Fruit fly (Drosophila melanogaster) whole organism, prepupa: ENCODE data around the gene Polr2F.

ENCODE experiments used
- Blimp-1 ChIP-seq: fragments of 200-800 bp; sonication (Bioruptor generic); optimal IDR thresholded peaks from 3 replicates; lab custom pipeline; 2017; ENCODE audit warnings: missing biosample characterization, missing genetic modification characterization, mild to moderate bottlenecking, moderate library complexity, missing genetic modification reagents
- CG10631 ChIP-seq: fragments of 200-800 bp; sonication (Bioruptor generic); optimal IDR thresholded peaks from 2 replicates; lab custom pipeline; 2016; ENCODE audit warnings: missing biosample characterization, missing genetic modification characterization
- CG10669 ChIP-seq: fragments of 200-800 bp; sonication (Bioruptor generic); optimal IDR thresholded peaks from 3 replicates; lab custom pipeline; 2018; ENCODE audit warnings: missing biosample characterization, mild to moderate bottlenecking, missing genetic modification characterization, moderate library complexity
- CG11902 ChIP-seq: fragments of 200-800 bp; sonication (Bioruptor generic); optimal IDR thresholded peaks from 3 replicates; lab custom pipeline; 2016; ENCODE audit warnings: missing biosample characterization, missing genetic modification characterization
- CG15336 ChIP-seq: fragments of 200-800 bp; sonication (Bioruptor generic); IDR thresholded peaks from 2 replicates; pipeline ENCODE4 v1.3.6; 2022; ENCODE audit warnings: missing biosample characterization, missing genetic modification characterization
- CG1621 ChIP-seq: fragments of 200-800 bp; sonication (Bioruptor generic); optimal IDR thresholded peaks from 3 replicates; lab custom pipeline; 2018; ENCODE audit warnings: missing biosample characterization, mild to moderate bottlenecking, missing genetic modification characterization
- CG3032 ChIP-seq: fragments of 200-800 bp; optimal IDR thresholded peaks from 2 replicates; lab custom pipeline; 2019; ENCODE audit warnings: missing biosample characterization, mild to moderate bottlenecking, missing genetic modification characterization, moderate library complexity
- CG31627 ChIP-seq: fragments of 200-800 bp; sonication (Bioruptor generic); optimal IDR thresholded peaks from 3 replicates; lab custom pipeline; 2016; ENCODE audit warnings: missing biosample characterization, missing genetic modification characterization
- CG34406 ChIP-seq: fragments of 200-800 bp; sonication (Bioruptor generic); optimal IDR thresholded peaks from 3 replicates; lab custom pipeline; 2016; ENCODE audit warnings: missing biosample characterization, missing genetic modification characterization
- CG3919 ChIP-seq: fragments of 200-800 bp; sonication (Bioruptor generic); optimal IDR thresholded peaks from 3 replicates; lab custom pipeline; 2016; ENCODE audit warnings: missing biosample characterization, missing genetic modification characterization
- CG6792 ChIP-seq: fragments of 200-800 bp; sonication (Bioruptor generic); optimal IDR thresholded peaks from 3 replicates; lab custom pipeline; 2016; ENCODE audit warnings: missing biosample characterization, missing genetic modification characterization
- CG7368 ChIP-seq: fragments of 200-800 bp; sonication (Bioruptor generic); optimal IDR thresholded peaks from 3 replicates; lab custom pipeline; 2016; ENCODE audit warnings: missing biosample characterization, missing genetic modification characterization
- CG8119 ChIP-seq: fragments of 200-800 bp; sonication (Bioruptor generic); IDR thresholded peaks from 3 replicates; pipeline ENCODE4 v1.3.6; 2022; ENCODE audit warnings: missing biosample characterization, missing genetic modification characterization
- CG9139 ChIP-seq: fragments of 200-800 bp; sonication (Bioruptor generic); optimal IDR thresholded peaks from 3 replicates; lab custom pipeline; 2017; ENCODE audit warnings: missing biosample characterization, mild to moderate bottlenecking, missing genetic modification characterization
- Eip75B ChIP-seq: fragments of 200-800 bp; sonication (Bioruptor generic); optimal IDR thresholded peaks from 3 replicates; lab custom pipeline; 2016; ENCODE audit warnings: missing biosample characterization, missing genetic modification characterization
- Eip78C ChIP-seq: fragments of 200-800 bp; sonication (Bioruptor generic); peaks from one replicate; lab custom pipeline; 2016; ENCODE audit warnings: missing biosample characterization, missing genetic modification characterization
- Eip93F ChIP-seq: fragments of 200-800 bp; sonication (Bioruptor generic); optimal IDR thresholded peaks from 2 replicates; lab custom pipeline; 2016; ENCODE audit warnings: missing biosample characterization, mild to moderate bottlenecking, missing genetic modification characterization
- Ets21C ChIP-seq: fragments of 200-800 bp; sonication (Bioruptor generic); optimal IDR thresholded peaks from 3 replicates; lab custom pipeline; 2016; ENCODE audit warnings: missing biosample characterization, missing genetic modification characterization
- Hr38 ChIP-seq: sonication (Bioruptor generic); optimal IDR thresholded peaks from 2 replicates; lab custom pipeline; 2016; ENCODE audit warnings: missing biosample characterization, missing genetic modification characterization
- Hr39 ChIP-seq: fragments of 200-800 bp; sonication (Bioruptor generic); optimal IDR thresholded peaks from 2 replicates; lab custom pipeline; 2016; ENCODE audit warnings: missing biosample characterization, missing genetic modification characterization
- Hr4 ChIP-seq: fragments of 200-800 bp; sonication (Bioruptor generic); optimal IDR thresholded peaks from 3 replicates; lab custom pipeline; 2016; ENCODE audit warnings: missing biosample characterization, missing genetic modification characterization
- Met ChIP-seq: fragments of 200-800 bp; sonication (Bioruptor generic); optimal IDR thresholded peaks from 3 replicates; lab custom pipeline; 2016; ENCODE audit warnings: missing biosample characterization, missing genetic modification characterization
- OdsH ChIP-seq: fragments of 200-800 bp; sonication (Bioruptor generic); optimal IDR thresholded peaks from 3 replicates; lab custom pipeline; 2016; ENCODE audit warnings: missing biosample characterization, missing genetic modification characterization
- Sox102F ChIP-seq: fragments of 200-800 bp; sonication (Bioruptor generic); optimal IDR thresholded peaks from 2 replicates; lab custom pipeline; 2016; ENCODE audit warnings: missing biosample characterization, mild to moderate bottlenecking, missing genetic modification characterization
- Sox14 ChIP-seq: fragments of 200-800 bp; sonication (Bioruptor generic); optimal IDR thresholded peaks from 3 replicates; lab custom pipeline; 2016; ENCODE audit warnings: missing biosample characterization, missing genetic modification characterization
- Sox15 ChIP-seq: fragments of 200-800 bp; sonication (Bioruptor generic); optimal IDR thresholded peaks from 3 replicates; lab custom pipeline; 2016; ENCODE audit warnings: missing biosample characterization, missing genetic modification characterization
- achi ChIP-seq: fragments of 200-800 bp; sonication (Bioruptor generic); optimal IDR thresholded peaks from 3 replicates; lab custom pipeline; 2016; ENCODE audit warnings: missing biosample characterization, missing genetic modification characterization
- dsx ChIP-seq: fragments of 200-800 bp; optimal IDR thresholded peaks from 3 replicates; lab custom pipeline; 2019; ENCODE audit warnings: missing biosample characterization, mild to moderate bottlenecking, missing genetic modification characterization, moderate library complexity; ENCODE audit not compliant: poor library complexity, severe bottlenecking
- esn ChIP-seq: fragments of 200-800 bp; sonication (Bioruptor generic); optimal IDR thresholded peaks from 2 replicates; lab custom pipeline; 2016; ENCODE audit warnings: missing biosample characterization, mild to moderate bottlenecking, missing genetic modification characterization, moderate library complexity
- fd59A ChIP-seq: fragments of 200-800 bp; sonication (Bioruptor generic); optimal IDR thresholded peaks from 2 replicates; lab custom pipeline; 2017; ENCODE audit warnings: missing biosample characterization, mild to moderate bottlenecking, missing genetic modification characterization, missing genetic modification reagents
- fd85E ChIP-seq: fragments of 200-800 bp; sonication (Bioruptor generic); optimal IDR thresholded peaks from 3 replicates; lab custom pipeline; 2016; ENCODE audit warnings: missing biosample characterization, missing genetic modification characterization
- lz ChIP-seq: fragments of 200-800 bp; sonication (Bioruptor generic); optimal IDR thresholded peaks from 3 replicates; lab custom pipeline; 2016; ENCODE audit warnings: missing biosample characterization, missing genetic modification characterization
- net ChIP-seq: fragments of 200-800 bp; sonication (Bioruptor generic); optimal IDR thresholded peaks from 3 replicates; lab custom pipeline; 2016; ENCODE audit warnings: missing biosample characterization, missing genetic modification characterization
- pdm3 ChIP-seq: fragments of 200-800 bp; sonication (Bioruptor generic); optimal IDR thresholded peaks from 3 replicates; lab custom pipeline; 2016; ENCODE audit warnings: missing biosample characterization, missing genetic modification characterization
- ss ChIP-seq, 2 experiments: fragments of 200-800 bp; sonication (Bioruptor generic); optimal IDR thresholded peaks; 2 replicates in 1 of 2; 3 replicates in 1 of 2; lab custom pipeline; 2017 to 2018; ENCODE audit warnings: mild to moderate bottlenecking in 2 of 2, missing biosample characterization in 2 of 2, missing genetic modification characterization in 2 of 2, moderate library complexity in 1 of 2
- svp ChIP-seq: fragments of 200-800 bp; sonication (Bioruptor generic); peaks from one replicate; lab custom pipeline; 2016; ENCODE audit warnings: missing biosample characterization, missing genetic modification characterization
- topi ChIP-seq: fragments of 200-800 bp; sonication (Bioruptor generic); optimal IDR thresholded peaks from 3 replicates; lab custom pipeline; 2016; ENCODE audit warnings: missing biosample characterization, missing genetic modification characterization

The Polr2F gene

DNA sequence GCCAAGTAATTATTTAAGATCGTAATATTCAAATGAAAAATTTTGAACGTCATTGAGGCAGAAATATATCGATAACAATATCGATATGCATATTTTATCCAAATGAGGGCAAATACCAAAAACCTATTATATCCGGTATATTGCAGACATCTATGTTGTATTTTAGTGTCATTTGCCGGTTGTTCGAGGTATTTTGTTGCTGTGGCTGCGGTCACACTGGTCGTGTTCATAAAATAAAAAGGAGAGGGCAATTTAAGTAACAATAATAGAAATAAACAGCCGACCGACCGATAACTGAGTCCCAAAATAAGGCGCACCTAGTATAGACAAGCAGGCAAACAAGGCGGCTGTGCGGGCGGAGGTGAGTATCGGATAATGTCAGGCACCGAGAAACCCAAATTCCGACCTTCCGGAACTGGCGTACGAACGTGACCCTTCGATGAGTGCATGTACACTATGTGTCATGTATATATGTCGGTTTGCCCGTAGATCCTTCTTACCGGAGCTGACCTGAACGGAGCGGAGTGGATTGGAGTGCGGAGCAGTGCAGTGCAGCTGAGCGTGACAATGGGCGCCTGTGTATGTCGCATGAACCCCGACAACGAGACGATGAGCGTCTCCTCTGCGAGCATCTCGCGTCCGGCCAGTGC is 22.3 kb downstream of the Polr2F start, which contains the start of gene CG1172:
Gene CG1172, plus strand, starts transcription at position 181 of the 650 bp plus-strand sequence.
- TF ChIP-seq Blimp-1 (GFP tag; lab: Kevin White, UChicago) (no peak), OdsH (no peak), lz (peak; percentile 9), Met (GFP tag; lab: Kevin White, UChicago) (peak; percentile 9), Sox15 (no peak), CG11902 (GFP tag; lab: Kevin White, UChicago) (no peak), achi (GFP tag; lab: Kevin White, UChicago) (no peak), Eip78C (GFP tag; lab: Kevin White, UChicago) (peak; percentile 67), Eip75B (GFP tag; lab: Kevin White, UChicago) (no peak), dsx (GFP tag; lab: Kevin White, UChicago) (no peak), CG8119 (no peak), Hr38 (GFP tag; lab: Kevin White, UChicago) (no peak), Ets21C (GFP tag; lab: Kevin White, UChicago) (no peak), Eip93F (no peak), fd85E (no peak), svp (peak; percentile 88), CG1621 (tag; lab: Kevin White, UChicago) (peak; percentile 17), pdm3 (GFP tag; lab: Kevin White, UChicago) (no peak), CG10669 (GFP tag; lab: Kevin White, UChicago) (no peak), CG34406 (GFP tag; lab: Kevin White, UChicago) (no peak), Sox14 (peak; percentile 25), CG7368 (GFP tag; lab: Kevin White, UChicago) (no peak)
- TF ChIP-seq, all 60 proteins: peak for 6

DNA sequence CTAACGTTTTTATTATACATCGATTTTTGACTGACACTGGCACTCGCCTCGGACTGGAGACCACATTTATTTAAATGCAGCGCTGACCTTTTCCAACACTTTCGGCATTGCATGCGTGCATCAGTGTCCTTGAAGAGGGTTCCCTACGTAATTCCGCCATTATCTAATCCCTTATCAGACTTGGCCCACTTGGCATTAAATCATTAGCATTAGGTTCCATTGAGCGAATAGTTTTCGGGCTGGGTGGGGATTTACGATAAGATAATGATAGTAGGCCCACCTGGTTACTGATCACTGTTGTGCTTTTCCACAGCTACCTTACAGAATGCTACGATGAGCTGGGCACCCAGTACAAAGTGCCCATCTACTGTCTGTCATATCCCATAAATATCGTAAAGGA is 23.6 kb downstream of the Polr2F start:
- TF ChIP-seq Eip93F (no peak), CG34406 (GFP tag; lab: Kevin White, UChicago) (no peak), CG31627 (GFP tag; lab: Kevin White, UChicago) (no peak), Hr4 (GFP tag; lab: Kevin White, UChicago) (no peak), Hr38 (GFP tag; lab: Kevin White, UChicago) (no peak), esn (no peak), Eip78C (GFP tag; lab: Kevin White, UChicago) (no peak), ss (GFP tag; optimal IDR thresholded peaks at IDR 0.05; lab: Kevin White, UChicago) (no peak), CG3032 (tag; lab: Kevin White, UChicago) (no peak), lz (no peak), CG6792 (no peak), CG10669 (GFP tag; lab: Kevin White, UChicago) (no peak), CG9139 (no peak), CG11902 (GFP tag; lab: Kevin White, UChicago) (no peak), pdm3 (GFP tag; lab: Kevin White, UChicago) (no peak), fd85E (no peak), Sox102F (GFP tag; lab: Kevin White, UChicago) (no peak)

DNA sequence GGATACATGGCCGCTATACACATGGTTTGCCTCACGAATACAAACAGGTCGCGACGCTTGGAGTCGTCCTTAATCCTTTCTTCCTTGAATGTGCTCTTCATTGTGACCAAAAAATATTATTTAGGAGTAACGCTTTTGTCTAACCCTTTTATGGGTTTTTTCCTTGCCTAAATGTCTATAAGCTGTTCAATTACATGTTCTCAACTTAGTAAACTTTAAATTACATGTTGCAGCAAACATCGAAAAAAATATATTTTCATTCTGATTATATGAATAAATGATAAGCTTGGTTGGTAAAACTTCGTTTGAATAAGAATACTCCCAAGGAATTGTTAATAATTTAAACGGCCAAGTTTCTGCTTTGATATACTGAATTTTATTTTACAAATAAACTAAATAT is 27.5 kb downstream of the Polr2F start, which contains the start of gene Or83a:
Gene Or83a, minus strand, starts transcription at position 101 of the 400 bp plus-strand sequence.
- TF ChIP-seq Hr39 (GFP tag; lab: Kevin White, UChicago) (no peak), fd59A (GFP tag; lab: Kevin White, UChicago) (no peak), net (GFP tag; lab: Kevin White, UChicago) (no peak), CG10631 (GFP tag; lab: Kevin White, UChicago) (no peak), topi (no peak), CG3919 (GFP tag; lab: Kevin White, UChicago) (no peak), CG34406 (GFP tag; lab: Kevin White, UChicago) (no peak), Ets21C (GFP tag; lab: Kevin White, UChicago) (no peak), CG15336 (GFP tag; lab: Robert Waterston, UW) (no peak)
